Fruit fly (Drosophila melanogaster): ENCODE results near the gene Sirt4.

- TF ChIP-seq CTCF (optimal IDR thresholded peaks at IDR 0.05) (no peak), CG8478 (optimal IDR thresholded peaks at IDR 0.05) (no peak)
These were observed 39.4 kb upstream of the Sirt4 start for dm6 chrX:5705097-5705496.

All from S2 (cell line).